Worm (Caenorhabditis elegans): ENCODE data around the gene hpa-1.

DNA sequence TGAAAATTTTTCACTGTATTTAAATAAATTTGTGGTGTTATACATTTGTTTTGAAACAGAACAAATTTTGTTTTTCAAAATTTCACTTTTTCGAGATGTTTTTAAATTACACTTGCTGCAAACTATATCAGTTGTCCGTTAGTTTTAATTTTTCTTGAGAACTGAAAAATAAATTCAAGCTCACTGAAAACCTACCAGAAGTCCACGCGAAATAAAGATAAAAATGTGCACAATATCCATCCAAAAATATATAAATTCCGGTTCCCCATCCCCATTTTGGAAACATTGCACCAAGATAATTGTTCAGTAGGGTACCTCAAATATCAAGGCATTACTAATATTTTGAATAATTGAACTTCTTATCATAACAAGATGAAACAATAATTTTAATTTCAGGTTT, 12.2 kb downstream of the hpa-1 start:
- TF ChIP-seq dmd-4 (tag; optimal IDR thresholded peaks at IDR 0.05) (no peak), nhr-237 (tag; optimal IDR thresholded peaks at IDR 0.05) (no peak), mbf-1 (tag; optimal IDR thresholded peaks at IDR 0.05) (no peak), aly-2 (tag; optimal IDR thresholded peaks at IDR 0.05) (no peak), elt-3 (tag; optimal IDR thresholded peaks at IDR 0.05) (no peak)

Data from whole organism, L2 larva.